Worm (Caenorhabditis elegans): ENCODE data around the gene dlc-5.

DNA sequence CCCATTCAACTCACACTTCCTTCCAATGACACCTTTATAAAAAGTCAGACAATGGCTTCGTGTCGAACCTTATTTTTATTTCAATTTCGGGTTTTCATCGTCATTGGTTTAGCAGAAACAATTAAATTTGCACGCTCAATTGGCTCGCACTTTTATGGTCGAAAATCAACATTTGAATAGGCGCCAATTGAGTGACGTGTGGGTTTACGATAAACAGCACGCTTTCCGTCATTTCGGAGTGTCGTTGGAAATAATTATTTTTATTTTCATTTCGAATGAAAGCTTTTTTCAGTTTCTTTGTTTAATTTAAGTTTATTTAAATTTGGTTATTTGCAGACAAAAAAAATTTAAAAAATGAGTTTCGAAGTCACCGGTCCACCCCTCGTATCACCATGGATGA is 22.9 kb upstream of the dlc-5 start, which contains the start of gene exos-2:
- no peak for TF ChIP-seq nhr-11 (tag; optimal IDR thresholded peaks at IDR 0.05)
- no peak for TF ChIP-seq F13H6.1 (tag; optimal IDR thresholded peaks at IDR 0.05)
- no peak for TF ChIP-seq ztf-16 (tag; optimal IDR thresholded peaks at IDR 0.05)
- no peak for TF ChIP-seq zip-5 (tag; optimal IDR thresholded peaks at IDR 0.05)
- TF ChIP-seq pat-9 (tag; optimal IDR thresholded peaks at IDR 0.05) = no peak
- no peak for TF ChIP-seq ama-1 (optimal IDR thresholded peaks at IDR 0.05)
- TF ChIP-seq fax-1 (tag; optimal IDR thresholded peaks at IDR 0.05) = no peak

All from whole organism, late embryonic.